Worm (Caenorhabditis elegans): Measurements from ENCODE around the gene nhr-146.

The nhr-146 gene

DNA sequence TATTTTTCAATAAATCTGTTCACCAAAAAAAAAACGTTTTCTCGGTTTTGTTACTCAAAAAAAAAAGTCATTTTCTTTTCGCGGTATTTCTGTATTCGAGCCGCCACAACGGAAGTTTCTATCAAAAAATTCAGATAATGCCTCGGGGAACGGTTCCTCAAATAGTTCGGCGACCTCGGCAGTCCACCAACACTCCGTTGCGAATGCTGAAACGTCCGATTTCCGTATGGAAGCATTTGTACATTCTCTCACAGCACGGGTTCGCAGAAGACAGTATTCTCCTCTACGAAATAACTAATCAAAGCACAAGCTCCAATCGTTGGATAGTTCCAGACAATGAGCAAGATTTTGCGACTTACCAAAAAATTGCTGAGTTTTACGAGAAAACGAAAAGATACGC, 33.4 kb downstream of the nhr-146 start, which contains the start of gene Y41D4B.4:
Gene Y41D4B.4, plus strand, starts transcription at position 133 of the 400 bp plus-strand sequence.
- TF ChIP-seq ZK546.5 (tag; optimal IDR thresholded peaks at IDR 0.05) (no peak), ztf-11 (tag; optimal IDR thresholded peaks at IDR 0.05) (no peak), unc-62 (GFP tag; optimal IDR thresholded peaks at IDR 0.05) (no peak), mml-1 (tag; optimal IDR thresholded peaks at IDR 0.05) (no peak)

ce11 chrIV:1660735-1661134, 34.1 kb downstream of the nhr-146 start:
- TF ChIP-seq eor-1 (tag; optimal IDR thresholded peaks at IDR 0.05), result no peak
- TF ChIP-seq fkh-10 (GFP tag; optimal IDR thresholded peaks at IDR 0.05), result no peak
- TF ChIP-seq daf-12 (tag; optimal IDR thresholded peaks at IDR 0.05), result no peak
- no peak for TF ChIP-seq nhr-11 (tag; optimal IDR thresholded peaks at IDR 0.05)
- TF ChIP-seq ceh-9 (tag; optimal IDR thresholded peaks at IDR 0.05), result no peak
- TF ChIP-seq mml-1 (tag; optimal IDR thresholded peaks at IDR 0.05), result no peak
- no peak for TF ChIP-seq R02D3.7 (tag; optimal IDR thresholded peaks at IDR 0.05)
- TF ChIP-seq nhr-43 (tag; optimal IDR thresholded peaks at IDR 0.05; ENCODE audit: poor library complexity, severe bottlenecking), result no peak

ce11 chrIV:1662872-1663271, 36.3 kb downstream of the nhr-146 start:
- TF ChIP-seq nhr-25 (tag; optimal IDR thresholded peaks at IDR 0.05) (no peak), fkh-10 (GFP tag; optimal IDR thresholded peaks at IDR 0.05) (no peak), eor-1 (tag; optimal IDR thresholded peaks at IDR 0.05) (no peak), mdl-1 (tag; optimal IDR thresholded peaks at IDR 0.05) (no peak), ceh-82 (tag; optimal IDR thresholded peaks at IDR 0.05) (no peak), nhr-76 (tag; optimal IDR thresholded peaks at IDR 0.05) (no peak), elt-3 (tag; optimal IDR thresholded peaks at IDR 0.05) (no peak), lsy-12 (tag; optimal IDR thresholded peaks at IDR 0.05) (no peak), ZK546.5 (tag; optimal IDR thresholded peaks at IDR 0.05) (no peak), unc-39 (tag; optimal IDR thresholded peaks at IDR 0.05) (no peak), nhr-67 (tag; optimal IDR thresholded peaks at IDR 0.05) (no peak), lin-39 (tag; optimal IDR thresholded peaks at IDR 0.05) (no peak), nhr-43 (tag; optimal IDR thresholded peaks at IDR 0.05; ENCODE audit: poor library complexity, severe bottlenecking) (no peak), nhr-237 (tag; optimal IDR thresholded peaks at IDR 0.05) (no peak), ceh-16 (tag; optimal IDR thresholded peaks at IDR 0.05) (no peak), egl-5 (tag; optimal IDR thresholded peaks at IDR 0.05) (no peak), elt-2 (tag; optimal IDR thresholded peaks at IDR 0.05) (no peak)

DNA sequence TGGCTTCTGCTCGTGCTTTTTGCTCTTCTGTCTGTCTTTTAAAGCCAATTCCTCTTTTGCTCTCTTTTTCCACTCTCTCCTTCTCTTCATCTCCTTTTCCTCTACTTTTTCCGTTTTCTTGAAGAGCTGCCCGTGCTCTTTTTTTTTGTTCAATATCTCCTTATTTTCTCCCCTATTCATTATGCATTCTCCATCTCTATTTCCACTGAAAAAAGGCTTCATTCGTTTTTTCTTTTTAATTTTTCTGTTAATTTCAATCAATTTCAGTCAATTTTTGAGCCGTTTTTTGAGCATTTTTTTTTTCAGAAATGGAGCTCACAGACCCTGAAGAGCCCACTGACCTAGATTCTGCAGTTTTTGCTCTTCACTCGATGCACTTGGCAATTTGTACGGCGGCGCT, 45.8 kb downstream of the nhr-146 start, which contains the start of gene Y41D4B.1:
Gene Y41D4B.1, plus strand, starts transcription at position 301 of the 400 bp plus-strand sequence.
- TF ChIP-seq fkh-10 (GFP tag; optimal IDR thresholded peaks at IDR 0.05), result peak; percentile 15
- no peak for TF ChIP-seq sea-2 (GFP tag; optimal IDR thresholded peaks at IDR 0.05)

DNA sequence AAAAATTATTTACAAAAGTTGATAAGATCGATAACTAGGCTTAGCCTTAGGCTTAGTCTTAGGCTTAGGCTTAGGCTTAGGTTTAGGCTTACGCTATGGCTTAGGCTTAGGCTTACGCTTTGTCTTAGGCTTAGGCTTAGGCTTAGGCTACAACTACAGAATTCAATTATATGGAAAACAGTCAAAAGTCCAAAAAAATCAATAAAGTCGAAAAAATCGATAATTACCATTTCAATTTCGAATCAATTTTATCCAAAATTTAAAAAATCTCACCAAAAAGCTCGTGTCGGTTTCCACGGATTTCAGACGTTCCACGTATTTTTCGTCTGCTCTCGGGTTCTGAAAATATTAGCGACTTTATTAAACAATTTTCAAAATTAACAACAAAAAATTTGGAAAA, 50.3 kb downstream of the nhr-146 start:
- TF ChIP-seq ceh-28 (tag; optimal IDR thresholded peaks at IDR 0.05), result peak; percentile 59
- TF ChIP-seq fkh-10 (GFP tag; optimal IDR thresholded peaks at IDR 0.05), result no peak
- no peak for TF ChIP-seq egl-5 (tag; optimal IDR thresholded peaks at IDR 0.05)
- no peak for TF ChIP-seq nhr-11 (tag; optimal IDR thresholded peaks at IDR 0.05)
- TF ChIP-seq fos-1 (tag; optimal IDR thresholded peaks at IDR 0.05), result no peak

DNA sequence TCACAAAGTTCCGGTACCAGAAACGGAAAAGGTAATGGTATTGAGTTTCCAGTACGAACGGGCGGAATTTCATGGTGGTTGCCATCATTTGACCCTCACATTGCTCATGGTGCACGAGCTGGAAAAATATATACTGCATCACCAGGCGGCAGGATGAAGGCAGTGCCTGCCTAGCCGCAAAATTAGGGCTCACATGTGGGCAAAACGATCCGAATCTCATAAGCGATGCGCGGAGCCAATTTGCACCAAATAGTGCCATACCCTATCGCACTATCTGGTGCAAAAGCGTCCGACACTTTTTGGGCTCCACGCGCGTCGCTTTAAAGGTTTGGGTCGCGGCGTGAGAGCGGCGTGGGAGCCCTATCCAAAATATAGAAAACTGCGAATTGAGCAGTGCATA, 52.6 kb downstream of the nhr-146 start:
- TF ChIP-seq ceh-28 (tag; optimal IDR thresholded peaks at IDR 0.05), result no peak
- TF ChIP-seq R02D3.7 (tag; optimal IDR thresholded peaks at IDR 0.05), result no peak
- TF ChIP-seq nhr-67 (tag; optimal IDR thresholded peaks at IDR 0.05), result no peak
- TF ChIP-seq aly-2 (tag; optimal IDR thresholded peaks at IDR 0.05), result no peak
- TF ChIP-seq fkh-10 (GFP tag; optimal IDR thresholded peaks at IDR 0.05), result no peak
- TF ChIP-seq nfya-1 (tag; optimal IDR thresholded peaks at IDR 0.05; ENCODE audit: insufficient read depth), result no peak
- no peak for TF ChIP-seq egl-5 (tag; optimal IDR thresholded peaks at IDR 0.05)
- TF ChIP-seq ceh-16 (tag; optimal IDR thresholded peaks at IDR 0.05), result no peak
- no peak for TF ChIP-seq snpc-4 (tag; optimal IDR thresholded peaks at IDR 0.05)
- no peak for TF ChIP-seq mml-1 (tag; optimal IDR thresholded peaks at IDR 0.05)
- no peak for TF ChIP-seq mdl-1 (tag; optimal IDR thresholded peaks at IDR 0.05)
- TF ChIP-seq nhr-237 (tag; optimal IDR thresholded peaks at IDR 0.05), result no peak
- TF ChIP-seq fkh-2 (tag; optimal IDR thresholded peaks at IDR 0.05), result no peak

Measured in whole organism, L3 larva.